Worm (Caenorhabditis elegans) whole organism, L2 larva: Measurements from ENCODE around the gene T28A11.3.
A peak's percentile ranks its signal among the peaks of the same experiment; 100 is the strongest.

ENCODE experiments used
- C34F6.9 ChIP-seq: fragments of 150-350 bp; optimal IDR thresholded peaks from 2 replicates; lab custom pipeline; 2014; ENCODE audit warnings: missing biosample characterization, missing genetic modification characterization
- F13H6.1 ChIP-seq: sonication (generic microtip); optimal IDR thresholded peaks from 2 replicates; lab custom pipeline; 2016; ENCODE audit warnings: missing genetic modification characterization, missing compliant biosample characterization
- Y55F3AM.14 ChIP-seq: fragments of 200-800 bp; sonication (Bioruptor generic); optimal IDR thresholded peaks from 2 replicates; lab custom pipeline; 2018; ENCODE audit warnings: mild to moderate bottlenecking, missing genetic modification characterization, missing compliant biosample characterization
- ZK546.5 ChIP-seq: sonication (generic microtip); optimal IDR thresholded peaks from 2 replicates; lab custom pipeline; 2017; ENCODE audit warnings: missing biosample characterization, missing genetic modification characterization
- aly-2 ChIP-seq: fragments of 150-350 bp; optimal IDR thresholded peaks from 2 replicates; lab custom pipeline; 2014; ENCODE audit warnings: missing biosample characterization, missing genetic modification characterization
- ama-1 ChIP-seq: fragments of 150-350 bp; optimal IDR thresholded peaks from 2 replicates; lab custom pipeline; 2018; ENCODE audit warnings: inconsistent platforms
- ceh-82 ChIP-seq: fragments of 150-350 bp; optimal IDR thresholded peaks from 2 replicates; lab custom pipeline; 2014; ENCODE audit warnings: missing biosample characterization, missing genetic modification characterization
- crh-2 ChIP-seq: sonication (generic microtip); optimal IDR thresholded peaks from 2 replicates; lab custom pipeline; 2017; ENCODE audit warnings: missing biosample characterization, missing genetic modification characterization
- egl-27 ChIP-seq: sonication (generic microtip); optimal IDR thresholded peaks from 3 replicates; lab custom pipeline; 2017; ENCODE audit warnings: missing biosample characterization, missing genetic modification reagents, missing genetic modification characterization
- elt-1 ChIP-seq: fragments of 150-350 bp; optimal IDR thresholded peaks from 2 replicates; lab custom pipeline; 2014; ENCODE audit warnings: missing biosample characterization, missing genetic modification characterization
- elt-3 ChIP-seq: sonication (generic microtip); optimal IDR thresholded peaks from 2 replicates; lab custom pipeline; 2017; ENCODE audit warnings: missing biosample characterization, missing genetic modification characterization
- fos-1 ChIP-seq: fragments of 150-350 bp; optimal IDR thresholded peaks from 2 replicates; lab custom pipeline; 2014; ENCODE audit warnings: missing biosample characterization, missing genetic modification characterization
- gmeb-1 ChIP-seq: fragments of 150-350 bp; optimal IDR thresholded peaks from 2 replicates; lab custom pipeline; 2014; ENCODE audit warnings: missing biosample characterization, missing genetic modification characterization
- lin-13 ChIP-seq: fragments of 150-350 bp; optimal IDR thresholded peaks from 2 replicates; lab custom pipeline; 2014; ENCODE audit warnings: missing biosample characterization, missing genetic modification reagents, missing genetic modification characterization
- lin-39 ChIP-seq: fragments of 150-350 bp; optimal IDR thresholded peaks from 2 replicates; lab custom pipeline; 2014; ENCODE audit warnings: missing biosample characterization, missing genetic modification reagents, missing genetic modification characterization
- lsy-2 ChIP-seq, 2 experiments: fragments of 150-350 bp in 1 of 2; sonication (generic microtip) in 1 of 2; optimal IDR thresholded peaks; 2 replicates each; lab custom pipeline; 2014 to 2017; ENCODE audit warnings: missing biosample characterization in 2 of 2, missing genetic modification characterization in 2 of 2
- mbf-1 ChIP-seq: sonication (generic microtip); optimal IDR thresholded peaks from 2 replicates; lab custom pipeline; 2017; ENCODE audit warnings: missing biosample characterization, missing genetic modification characterization
- mdl-1 ChIP-seq, 2 experiments: fragments of 150-350 bp in 1 of 2; sonication (generic microtip) in 1 of 2; optimal IDR thresholded peaks; 2 replicates each; lab custom pipeline; 2017; ENCODE audit warnings: missing biosample characterization in 2 of 2, missing genetic modification characterization in 2 of 2
- nhr-11 ChIP-seq: fragments of 150-350 bp; optimal IDR thresholded peaks from 2 replicates; lab custom pipeline; 2014; ENCODE audit warnings: missing biosample characterization, missing genetic modification characterization
- nhr-12 ChIP-seq: fragments of 150-350 bp; optimal IDR thresholded peaks from 2 replicates; lab custom pipeline; 2014; ENCODE audit warnings: missing biosample characterization, missing genetic modification characterization
- nhr-23 ChIP-seq: fragments of 150-350 bp; optimal IDR thresholded peaks from 2 replicates; lab custom pipeline; 2014; ENCODE audit warnings: missing biosample characterization, missing genetic modification reagents, missing genetic modification characterization
- nhr-237 ChIP-seq: fragments of 150-350 bp; optimal IDR thresholded peaks from 2 replicates; lab custom pipeline; 2014; ENCODE audit warnings: missing biosample characterization, missing genetic modification characterization
- nhr-6 ChIP-seq: fragments of 150-350 bp; optimal IDR thresholded peaks from 2 replicates; lab custom pipeline; 2014; ENCODE audit warnings: missing biosample characterization, missing genetic modification characterization
- nhr-77 ChIP-seq: fragments of 150-350 bp; optimal IDR thresholded peaks from 2 replicates; lab custom pipeline; 2014; ENCODE audit warnings: missing biosample characterization, missing genetic modification characterization
- peb-1 ChIP-seq: fragments of 150-350 bp; optimal IDR thresholded peaks from 2 replicates; lab custom pipeline; 2014; ENCODE audit warnings: missing biosample characterization, missing genetic modification characterization
- sem-4 ChIP-seq: fragments of 150-350 bp; optimal IDR thresholded peaks from 2 replicates; lab custom pipeline; 2014; ENCODE audit warnings: missing biosample characterization, missing genetic modification reagents, missing genetic modification characterization
- skn-1 ChIP-seq: sonication (generic microtip); optimal IDR thresholded peaks from 2 replicates; lab custom pipeline; 2017; ENCODE audit warnings: missing biosample characterization, missing genetic modification characterization
- sma-3 ChIP-seq: sonication (generic microtip); optimal IDR thresholded peaks from 2 replicates; lab custom pipeline; 2016; ENCODE audit warnings: missing genetic modification reagents, missing genetic modification characterization, missing compliant biosample characterization
- sma-9 ChIP-seq, 2 experiments: fragments of 150-350 bp in 1 of 2; sonication (generic microtip) in 1 of 2; optimal IDR thresholded peaks; 2 replicates each; lab custom pipeline; 2014 to 2016; ENCODE audit warnings: missing genetic modification characterization in 2 of 2, mild to moderate bottlenecking in 1 of 2, missing biosample characterization in 1 of 2, missing compliant biosample characterization in 1 of 2, missing genetic modification reagents in 1 of 2, moderate library complexity in 1 of 2
- unc-39 ChIP-seq: fragments of 150-350 bp; optimal IDR thresholded peaks from 2 replicates; lab custom pipeline; 2014; ENCODE audit warnings: missing biosample characterization, missing genetic modification characterization
- unc-62 ChIP-seq: fragments of 150-350 bp; optimal IDR thresholded peaks from 2 replicates; lab custom pipeline; 2014; ENCODE audit warnings: missing biosample characterization, missing genetic modification reagents, missing genetic modification characterization
- ztf-1 ChIP-seq: fragments of 200-800 bp; sonication (Bioruptor generic); conservative IDR thresholded peaks from 2 replicates; pipeline ENCODE4 v1.3.6; 2022; ENCODE audit warnings: missing genetic modification characterization, missing compliant biosample characterization
- ztf-4 ChIP-seq: fragments of 150-350 bp; optimal IDR thresholded peaks from 2 replicates; lab custom pipeline; 2014; ENCODE audit warnings: missing biosample characterization, missing genetic modification characterization

The T28A11.3 gene

ce11 chrV:3276184-3276583, 1.1 kb downstream of the T28A11.3 start:
- TF ChIP-seq fos-1 (tag; lab: Kevin White, UChicago) (no peak), aly-2 (tag; lab: Kevin White, UChicago) (no peak), lin-39 (tag; lab: Kevin White, UChicago) (no peak), peb-1 (tag; lab: Kevin White, UChicago) (no peak), sem-4 (tag; lab: Kevin White, UChicago) (peak; percentile 4), F13H6.1 (tag; lab: Kevin White, UChicago) (peak; percentile 80), ceh-82 (tag; lab: Kevin White, UChicago) (no peak), nhr-237 (tag; lab: Kevin White, UChicago) (no peak), sma-9 (GFP tag; optimal IDR thresholded peaks at IDR 0.05; lab: Kevin White, UChicago) (peak; percentile 92), sma-9 (tag; optimal IDR thresholded peaks at IDR 0.05; lab: Kevin White, UChicago) (no peak), C34F6.9 (tag; lab: Kevin White, UChicago) (no peak), lin-13 (no peak), nhr-23 (no peak)

ce11 chrV:3278101-3278639, 3.0 kb downstream of the T28A11.3 start, which contains the start of gene fbxa-64:
TSS of gene fbxa-64 (minus strand) at chrV:3278151.
- peak in 1 of 2 experiments; percentile 18 for TF ChIP-seq lsy-2 (tag; optimal IDR thresholded peaks at IDR 0.05; lab: Kevin White, UChicago)
- no peak for TF ChIP-seq fos-1 (tag; lab: Kevin White, UChicago)
- TF ChIP-seq mdl-1 (tag; optimal IDR thresholded peaks at IDR 0.05; lab: Kevin White, UChicago), result no peak
- no peak for TF ChIP-seq sma-3 (GFP tag; lab: Kevin White, UChicago)
- no peak for TF ChIP-seq skn-1
- TF ChIP-seq lin-13, result no peak
- no peak for TF ChIP-seq elt-1 (tag; lab: Kevin White, UChicago)
- no peak for TF ChIP-seq crh-2 (tag; lab: Kevin White, UChicago)
- TF ChIP-seq nhr-12 (tag; lab: Kevin White, UChicago), result no peak
- TF ChIP-seq Y55F3AM.14 (GFP tag; lab: Kevin White, UChicago), result no peak
- no peak for TF ChIP-seq unc-62 (GFP tag; lab: Kevin White, UChicago)
- TF ChIP-seq nhr-23, result no peak
- no peak for TF ChIP-seq nhr-11 (tag; lab: Kevin White, UChicago)
- TF ChIP-seq C34F6.9 (tag; lab: Kevin White, UChicago), result peak; percentile 9
- TF ChIP-seq, all 48 proteins: peak for 2

- TF ChIP-seq F13H6.1 (tag; lab: Kevin White, UChicago) (peak; percentile 65), ZK546.5 (no peak), nhr-77 (no peak), skn-1 (no peak), ama-1 (no peak), ztf-4 (tag; lab: Kevin White, UChicago) (no peak), mbf-1 (tag; lab: Kevin White, UChicago) (no peak), unc-62 (GFP tag; lab: Kevin White, UChicago) (no peak), sma-9 (GFP tag; optimal IDR thresholded peaks at IDR 0.05; lab: Kevin White, UChicago) (peak; percentile 78), sma-9 (tag; optimal IDR thresholded peaks at IDR 0.05; lab: Kevin White, UChicago) (no peak), nhr-6 (tag; lab: Kevin White, UChicago) (no peak), nhr-23 (no peak), lsy-2 (tag; optimal IDR thresholded peaks at IDR 0.05; lab: Kevin White, UChicago) (peak in 1 of 2 experiments; percentile 27), unc-39 (tag; lab: Kevin White, UChicago) (no peak), sem-4 (tag; lab: Kevin White, UChicago) (no peak), crh-2 (tag; lab: Kevin White, UChicago) (no peak), lin-39 (tag; lab: Kevin White, UChicago) (no peak), egl-27 (tag; lab: Kevin White, UChicago) (no peak), aly-2 (tag; lab: Kevin White, UChicago) (no peak)
- TF ChIP-seq, all 48 proteins: peak for 3
These were observed 4.0 kb downstream of the T28A11.3 start for ce11 chrV:3279138-3279537.

- TF ChIP-seq unc-62 (GFP tag; lab: Kevin White, UChicago), result no peak
- TF ChIP-seq gmeb-1 (tag; lab: Kevin White, UChicago), result no peak
- TF ChIP-seq peb-1 (tag; lab: Kevin White, UChicago), result no peak
- peak; percentile 50 for TF ChIP-seq F13H6.1 (tag; lab: Kevin White, UChicago)
- no peak for TF ChIP-seq elt-3 (tag; lab: Kevin White, UChicago)
- TF ChIP-seq sem-4 (tag; lab: Kevin White, UChicago), result peak; percentile 8
- peak; percentile 71 for TF ChIP-seq sma-9 (GFP tag; optimal IDR thresholded peaks at IDR 0.05; lab: Kevin White, UChicago)
- TF ChIP-seq sma-9 (tag; optimal IDR thresholded peaks at IDR 0.05; lab: Kevin White, UChicago), result no peak
- no peak for TF ChIP-seq lin-39 (tag; lab: Kevin White, UChicago)
- TF ChIP-seq ztf-1 (GFP tag; lab: Robert Waterston, UW), result no peak
- TF ChIP-seq, all 48 proteins: peak for 3
These were observed 4.9 kb downstream of the T28A11.3 start, which contains the start of gene T28A11.2 for ce11 chrV:3280009-3280408. TSS of gene T28A11.2 (plus strand) at chrV:3280379.
